Fruit fly (Drosophila melanogaster): ENCODE measurements around the gene nom.

The nom gene

DNA sequence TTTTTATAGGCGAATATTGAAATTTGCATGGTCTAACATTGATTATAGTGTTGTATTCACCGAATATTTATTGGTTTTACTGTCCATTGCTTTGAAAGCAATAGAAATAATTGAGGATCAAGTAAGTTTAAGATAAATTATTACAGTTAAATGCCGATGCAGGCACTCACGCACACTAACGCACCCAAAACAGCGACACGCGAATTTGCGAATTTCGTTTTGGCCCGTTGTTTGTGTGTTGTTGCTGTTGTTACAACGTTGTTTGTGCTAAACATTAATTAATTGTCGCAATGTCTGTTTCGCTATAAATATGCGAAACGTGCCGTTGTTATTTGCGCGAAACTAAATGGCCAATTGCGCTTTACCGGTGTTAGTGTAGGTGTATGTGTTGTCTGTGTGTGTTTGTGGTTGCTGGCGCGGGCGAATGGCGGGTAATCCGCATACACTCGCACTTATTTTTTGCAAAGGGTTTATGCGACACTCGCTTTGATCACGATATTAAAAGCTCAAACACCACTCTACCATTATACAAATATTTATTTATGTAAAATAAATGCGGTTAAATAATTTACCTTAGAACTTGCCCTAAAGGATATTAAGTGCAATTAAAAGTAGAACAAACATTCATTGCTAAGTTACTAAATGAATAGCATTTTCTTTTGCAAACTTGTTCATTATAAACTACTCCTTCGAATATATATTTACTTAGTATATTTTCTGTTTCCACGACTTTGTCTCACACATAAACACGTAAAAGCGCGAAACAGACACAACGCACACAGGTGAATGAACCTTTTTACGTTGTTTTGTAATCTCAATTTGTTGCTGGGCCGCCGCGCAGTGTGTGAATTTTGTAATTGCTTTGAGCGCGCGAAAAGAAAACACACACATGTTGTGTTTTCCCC is 25.1 kb downstream of the nom start (continued):
- TF ChIP-seq CG10543 (GFP tag; optimal IDR thresholded peaks at IDR 0.05) (peak; percentile 2), CG8290 (GFP tag; optimal IDR thresholded peaks at IDR 0.05) (no peak), CG8290 (tag; optimal IDR thresholded peaks at IDR 0.05) (no peak), BtbVII (GFP tag; optimal IDR thresholded peaks at IDR 0.05) (no peak), sr (GFP tag; IDR thresholded peaks at IDR 0.05) (no peak), amos (GFP tag; IDR thresholded peaks at IDR 0.05; ENCODE audit: partially characterized antibody) (no peak), CG2202 (tag; optimal IDR thresholded peaks at IDR 0.05) (no peak), org-1 (GFP tag; optimal IDR thresholded peaks at IDR 0.05) (no peak), NFAT (GFP tag; IDR thresholded peaks at IDR 0.05) (no peak), CG11696 (GFP tag; IDR thresholded peaks at IDR 0.05) (no peak), gcm2 (GFP tag; optimal IDR thresholded peaks at IDR 0.05) (no peak), Dek (tag; optimal IDR thresholded peaks at IDR 0.05) (no peak), Hr39 (optimal IDR thresholded peaks at IDR 0.05) (no peak), CG1832 (GFP tag; optimal IDR thresholded peaks at IDR 0.05) (no peak), pzg (GFP tag; optimal IDR thresholded peaks at IDR 0.05) (no peak), CG6765 (GFP tag; optimal IDR thresholded peaks at IDR 0.05) (peak; percentile 16), pan (optimal IDR thresholded peaks at IDR 0.05) (no peak), pan (GFP tag; optimal IDR thresholded peaks at IDR 0.05 in 1 of 2, IDR thresholded peaks at IDR 0.05 in 1 of 2) (no peak), B-H1 (GFP tag; IDR thresholded peaks at IDR 0.05) (no peak), nmo (GFP tag; optimal IDR thresholded peaks at IDR 0.05) (peak; percentile 10), E2f1 (GFP tag; IDR thresholded peaks at IDR 0.05) (no peak), dmrt11E (tag; optimal IDR thresholded peaks at IDR 0.05) (no peak), CG6813 (GFP tag; optimal IDR thresholded peaks at IDR 0.05) (no peak), esg (GFP tag; conservative IDR thresholded peaks at IDR 0.05) (no peak), CG8765 (GFP tag; IDR thresholded peaks at IDR 0.05) (no peak), CG32772 (GFP tag; IDR thresholded peaks at IDR 0.05) (no peak), chm (GFP tag; IDR thresholded peaks at IDR 0.05) (no peak), Mes4 (GFP tag; optimal IDR thresholded peaks at IDR 0.05) (no peak), Gsc (GFP tag; IDR thresholded peaks at IDR 0.05) (no peak), lbe (GFP tag; optimal IDR thresholded peaks at IDR 0.05) (peak; percentile 28), CG15479 (GFP tag; optimal IDR thresholded peaks at IDR 0.05) (peak; percentile 53), stc (GFP tag; IDR thresholded peaks at IDR 0.05) (0 out of 2 replicates have a peak, but pooled peaks have one; percentile 28), Fer2 (tag; optimal IDR thresholded peaks at IDR 0.05) (no peak), ems (GFP tag; optimal IDR thresholded peaks at IDR 0.05) (no peak), unpg (GFP tag; optimal IDR thresholded peaks at IDR 0.05) (no peak), her (GFP tag; optimal IDR thresholded peaks at IDR 0.05) (no peak), ase (GFP tag; IDR thresholded peaks at IDR 0.05) (no peak), zf30C (GFP tag; optimal IDR thresholded peaks at IDR 0.05) (no peak), CG9727 (GFP tag; optimal IDR thresholded peaks at IDR 0.05) (peak; percentile 33), CG12155 (GFP tag; optimal IDR thresholded peaks at IDR 0.05) (no peak), Hmr (GFP tag; optimal IDR thresholded peaks at IDR 0.05) (peak; percentile 42), CG10979 (tag; optimal IDR thresholded peaks at IDR 0.05) (no peak), hbn (GFP tag; IDR thresholded peaks at IDR 0.05; ENCODE audit: partially characterized antibody) (no peak), HLHmδ (GFP tag; optimal IDR thresholded peaks at IDR 0.05) (no peak), az2 (GFP tag; optimal IDR thresholded peaks at IDR 0.05) (no peak), CG18619 (GFP tag; optimal IDR thresholded peaks at IDR 0.05) (no peak), sens (GFP tag) (no peak), aop (GFP tag; IDR thresholded peaks at IDR 0.05) (no peak), Ets65A (GFP tag) (no peak), da (GFP tag; optimal IDR thresholded peaks at IDR 0.05) (no peak), tin (GFP tag; optimal IDR thresholded peaks at IDR 0.05) (no peak)

Data from whole organism, embryonic.